Fruit fly (Drosophila melanogaster) whole organism, embryonic: Measurements from ENCODE around the gene Neu2.

Experiments
- CG10431 ChIP-seq: fragments of 200-800 bp; sonication (Bioruptor generic); optimal IDR thresholded peaks from 3 replicates; lab custom pipeline; 2018; ENCODE audit warnings: missing biosample characterization, mild to moderate bottlenecking, missing genetic modification characterization
- CG10543 ChIP-seq: fragments of 200-800 bp; sonication (Bioruptor generic); optimal IDR thresholded peaks from 3 replicates; lab custom pipeline; 2017; ENCODE audit warnings: missing biosample characterization, mild to moderate bottlenecking, missing genetic modification characterization, moderate library complexity
- CG10959 ChIP-seq: fragments of 200-800 bp; sonication (Bioruptor generic); IDR thresholded peaks from 2 replicates; pipeline ENCODE4 v1.3.6; 2022; ENCODE audit warnings: missing biosample characterization, missing genetic modification characterization
- CG11695 ChIP-seq: fragments of 200-800 bp; sonication (Bioruptor generic); IDR thresholded peaks from 3 replicates; pipeline ENCODE4 v1.3.6; 2022; ENCODE audit warnings: missing biosample characterization, missing genetic modification characterization
- CG11723 ChIP-seq: fragments of 200-800 bp; sonication (Bioruptor generic); optimal IDR thresholded peaks from 2 replicates; lab custom pipeline; 2017; ENCODE audit warnings: missing biosample characterization, mild to moderate bottlenecking, missing genetic modification characterization
- CG12659 ChIP-seq: fragments of 200-800 bp; sonication (Bioruptor generic); optimal IDR thresholded peaks from 3 replicates; lab custom pipeline; 2017; ENCODE audit warnings: mild to moderate bottlenecking, missing biosample characterization, missing genetic modification reagents, missing genetic modification characterization
- CG12769 ChIP-seq: fragments of 200-800 bp; sonication (Bioruptor generic); optimal IDR thresholded peaks from 2 replicates; lab custom pipeline; 2019; ENCODE audit warnings: missing biosample characterization, mild to moderate bottlenecking, missing genetic modification characterization, moderate library complexity
- CG14441 ChIP-seq: fragments of 200-800 bp; sonication (Bioruptor generic); IDR thresholded peaks from 2 replicates; pipeline ENCODE4 v1.3.6; 2022; ENCODE audit warnings: missing biosample characterization, missing genetic modification characterization
- CG15011 ChIP-seq: fragments of 200-800 bp; sonication (Bioruptor generic); optimal IDR thresholded peaks from 3 replicates; lab custom pipeline; 2018; ENCODE audit warnings: missing biosample characterization, mild to moderate bottlenecking, missing genetic modification characterization
- CG16863 ChIP-seq: fragments of 200-800 bp; sonication (Bioruptor generic); optimal IDR thresholded peaks from 3 replicates; lab custom pipeline; 2016; ENCODE audit warnings: missing biosample characterization, missing genetic modification characterization
- CG17359 ChIP-seq: fragments of 200-800 bp; sonication (Bioruptor generic); optimal IDR thresholded peaks from 3 replicates; lab custom pipeline; 2018; ENCODE audit warnings: missing biosample characterization, mild to moderate bottlenecking, missing genetic modification characterization, moderate library complexity
- CG17361 ChIP-seq: fragments of 200-800 bp; sonication (Bioruptor generic); IDR thresholded peaks from 3 replicates; pipeline ENCODE4 v1.3.6; 2022; ENCODE audit warnings: missing biosample characterization, missing genetic modification characterization
- CG17802 ChIP-seq: fragments of 200-800 bp; sonication (Bioruptor generic); optimal IDR thresholded peaks from 2 replicates; lab custom pipeline; 2018; ENCODE audit warnings: missing biosample characterization, mild to moderate bottlenecking, missing genetic modification characterization, moderate library complexity
- CG18011 ChIP-seq: fragments of 200-800 bp; sonication (Bioruptor generic); optimal IDR thresholded peaks from 2 replicates; lab custom pipeline; 2017; ENCODE audit warnings: missing biosample characterization, missing genetic modification characterization, mild to moderate bottlenecking, moderate library complexity, missing genotype
- CG18262 ChIP-seq: fragments of 200-800 bp; optimal IDR thresholded peaks from 3 replicates; lab custom pipeline; 2019; ENCODE audit warnings: missing biosample characterization, mild to moderate bottlenecking, missing genetic modification characterization, moderate library complexity
- CG18764 ChIP-seq: fragments of 200-800 bp; sonication (Bioruptor generic); optimal IDR thresholded peaks from 3 replicates; lab custom pipeline; 2016; ENCODE audit warnings: missing biosample characterization, missing genetic modification characterization
- CG2889 ChIP-seq: fragments of 200-800 bp; sonication (Bioruptor generic); IDR thresholded peaks from 3 replicates; pipeline ENCODE4 v1.3.6; 2022; ENCODE audit warnings: missing biosample characterization, missing genetic modification characterization
- CG30020 ChIP-seq: fragments of 200-800 bp; optimal IDR thresholded peaks from 2 replicates; lab custom pipeline; 2019; ENCODE audit warnings: missing biosample characterization, mild to moderate bottlenecking, missing genetic modification characterization, moderate library complexity
- CG7357 ChIP-seq: fragments of 200-800 bp; sonication (Bioruptor generic); IDR thresholded peaks from 3 replicates; pipeline ENCODE4 v1.3.6; 2022; ENCODE audit warnings: missing biosample characterization, missing genetic modification characterization
- CG9609 ChIP-seq: fragments of 200-800 bp; sonication (Bioruptor generic); optimal IDR thresholded peaks from 3 replicates; lab custom pipeline; 2016; ENCODE audit warnings: missing biosample characterization, missing genetic modification characterization
- CG9727 ChIP-seq: fragments of 200-800 bp; sonication (Bioruptor generic); optimal IDR thresholded peaks from 3 replicates; lab custom pipeline; 2017; ENCODE audit warnings: missing biosample characterization, mild to moderate bottlenecking, missing genetic modification characterization
- CG9817 ChIP-seq: fragments of 200-800 bp; sonication (Bioruptor generic); optimal IDR thresholded peaks from 2 replicates; lab custom pipeline; 2018; ENCODE audit warnings: missing biosample characterization, mild to moderate bottlenecking, missing genetic modification characterization, moderate library complexity
- CrebB ChIP-seq: fragments of 200-800 bp; sonication (Bioruptor generic); optimal IDR thresholded peaks from 3 replicates; lab custom pipeline; 2018; ENCODE audit warnings: missing biosample characterization, mild to moderate bottlenecking, missing genetic modification characterization
- HmgD ChIP-seq: fragments of 200-800 bp; sonication (Bioruptor generic); optimal IDR thresholded peaks from 3 replicates; lab custom pipeline; 2016; ENCODE audit warnings: missing biosample characterization, missing genetic modification characterization
- Hr51 ChIP-seq, 2 experiments: fragments of 200-800 bp; sonication (Bioruptor generic); optimal IDR thresholded peaks; 2 replicates in 1 of 2; 3 replicates in 1 of 2; lab custom pipeline; 2016 to 2018; ENCODE audit warnings: missing biosample characterization in 2 of 2, missing genetic modification characterization in 2 of 2, mild to moderate bottlenecking in 1 of 2, moderate library complexity in 1 of 2
- Lhr ChIP-seq: fragments of 200-800 bp; sonication (Bioruptor generic); optimal IDR thresholded peaks from 3 replicates; lab custom pipeline; 2017; ENCODE audit warnings: mild to moderate bottlenecking, missing biosample characterization, missing genetic modification reagents, missing genetic modification characterization
- Max ChIP-seq: fragments of 200-800 bp; sonication (Bioruptor generic); optimal IDR thresholded peaks from 2 replicates; lab custom pipeline; 2016; ENCODE audit warnings: missing biosample characterization, mild to moderate bottlenecking, missing genetic modification characterization
- Myb ChIP-seq: fragments of 200-800 bp; sonication (Bioruptor generic); optimal IDR thresholded peaks from 2 replicates; lab custom pipeline; 2016; ENCODE audit warnings: missing biosample characterization, missing genetic modification characterization
- Oli ChIP-seq: fragments of 200-800 bp; sonication (Bioruptor generic); optimal IDR thresholded peaks from 2 replicates; lab custom pipeline; 2018; ENCODE audit warnings: missing biosample characterization, mild to moderate bottlenecking, missing genetic modification characterization, moderate library complexity
- PHDP ChIP-seq: fragments of 200-800 bp; sonication (Bioruptor generic); optimal IDR thresholded peaks from 3 replicates; lab custom pipeline; 2018; ENCODE audit warnings: missing biosample characterization, mild to moderate bottlenecking, missing genetic modification characterization, moderate library complexity
- Pdp1 ChIP-seq, 2 experiments: fragments of 200-800 bp; sonication (Bioruptor generic); optimal IDR thresholded peaks; 3 replicates each; lab custom pipeline; 2016; ENCODE audit warnings: missing biosample characterization in 2 of 2, missing genetic modification characterization in 2 of 2, mild to moderate bottlenecking in 1 of 2, moderate library complexity in 1 of 2
- Trl ChIP-seq, 3 experiments: fragments of >200 bp in 2 of 3; fragments of 200-800 bp in 1 of 3; sonication (Bioruptor generic) in 1 of 3; optimal IDR thresholded peaks; 2 replicates in 1 of 3; 3 replicates in 2 of 3; lab custom pipeline; 2016 to 2017; ENCODE audit warnings: missing biosample characterization in 1 of 3, missing genetic modification characterization in 1 of 3
- ac ChIP-seq: fragments of 200-800 bp; sonication (Bioruptor generic); optimal IDR thresholded peaks from 3 replicates; lab custom pipeline; 2017; ENCODE audit warnings: missing biosample characterization, mild to moderate bottlenecking, missing genetic modification characterization
- bigmax ChIP-seq: fragments of 200-800 bp; sonication (Bioruptor generic); optimal IDR thresholded peaks from 2 replicates; lab custom pipeline; 2018; ENCODE audit warnings: missing biosample characterization, mild to moderate bottlenecking, missing genetic modification characterization
- ci ChIP-seq: fragments of 200-800 bp; sonication (Bioruptor generic); IDR thresholded peaks from 3 replicates; pipeline ENCODE4 v1.3.6; 2022; ENCODE audit warnings: missing biosample characterization, missing genetic modification characterization
- dmrt99B ChIP-seq: fragments of 200-800 bp; sonication (Bioruptor generic); optimal IDR thresholded peaks from 2 replicates; lab custom pipeline; 2018; ENCODE audit warnings: missing biosample characterization, mild to moderate bottlenecking, missing genetic modification characterization, moderate library complexity
- ewg ChIP-seq: fragments of 200-800 bp; sonication (Bioruptor generic); optimal IDR thresholded peaks from 3 replicates; lab custom pipeline; 2017; ENCODE audit warnings: mild to moderate bottlenecking, missing biosample characterization, missing genetic modification reagents, missing genetic modification characterization
- fd102C ChIP-seq: fragments of 200-800 bp; sonication (Bioruptor generic); optimal IDR thresholded peaks from 2 replicates; lab custom pipeline; 2018; ENCODE audit warnings: missing biosample characterization, mild to moderate bottlenecking, missing genetic modification characterization, moderate library complexity
- lab ChIP-seq: fragments of 200-800 bp; sonication (Bioruptor generic); optimal IDR thresholded peaks from 3 replicates; lab custom pipeline; 2017; ENCODE audit warnings: missing biosample characterization, missing genetic modification characterization, mild to moderate bottlenecking, moderate library complexity, missing genetic modification reagents
- mam ChIP-seq: fragments of 200-800 bp; sonication (Bioruptor generic); optimal IDR thresholded peaks from 3 replicates; lab custom pipeline; 2016; ENCODE audit warnings: missing biosample characterization, missing genetic modification characterization
- odd ChIP-seq: fragments of 200-800 bp; sonication (Bioruptor generic); optimal IDR thresholded peaks from 2 replicates; lab custom pipeline; 2017; ENCODE audit warnings: missing biosample characterization, mild to moderate bottlenecking, missing genetic modification characterization
- phol ChIP-seq: fragments of 200-800 bp; sonication (Bioruptor generic); optimal IDR thresholded peaks from 3 replicates; lab custom pipeline; 2018; ENCODE audit warnings: missing biosample characterization, mild to moderate bottlenecking, missing genetic modification characterization, moderate library complexity
- pnt ChIP-seq: fragments of 200-800 bp; sonication (Bioruptor generic); optimal IDR thresholded peaks from 3 replicates; lab custom pipeline; 2016; ENCODE audit warnings: missing biosample characterization, missing genetic modification characterization
- pum ChIP-seq: fragments of 200-800 bp; sonication (Bioruptor generic); optimal IDR thresholded peaks from 2 replicates; lab custom pipeline; 2016; ENCODE audit warnings: missing biosample characterization, missing genetic modification characterization
- schlank ChIP-seq: fragments of 200-800 bp; sonication (Bioruptor generic); optimal IDR thresholded peaks from 2 replicates; lab custom pipeline; 2018; ENCODE audit warnings: missing biosample characterization, mild to moderate bottlenecking, missing genetic modification characterization
- tin ChIP-seq: fragments of 200-800 bp; sonication (Bioruptor generic); optimal IDR thresholded peaks from 3 replicates; lab custom pipeline; 2016; ENCODE audit warnings: missing biosample characterization, missing genetic modification characterization
- unpg ChIP-seq: fragments of 200-800 bp; sonication (Bioruptor generic); optimal IDR thresholded peaks from 3 replicates; lab custom pipeline; 2018; ENCODE audit warnings: missing biosample characterization, mild to moderate bottlenecking, missing genetic modification characterization, moderate library complexity
- wor ChIP-seq: fragments of 200-800 bp; sonication (Bioruptor generic); IDR thresholded peaks from 2 replicates; pipeline ENCODE4 v1.3.6; 2022; ENCODE audit warnings: missing biosample characterization, missing genetic modification characterization
- zen ChIP-seq: fragments of 200-800 bp; sonication (Bioruptor generic); optimal IDR thresholded peaks from 3 replicates; lab custom pipeline; 2018; ENCODE audit warnings: missing biosample characterization, mild to moderate bottlenecking, missing genetic modification characterization, moderate library complexity

Gene Neu2

DNA sequence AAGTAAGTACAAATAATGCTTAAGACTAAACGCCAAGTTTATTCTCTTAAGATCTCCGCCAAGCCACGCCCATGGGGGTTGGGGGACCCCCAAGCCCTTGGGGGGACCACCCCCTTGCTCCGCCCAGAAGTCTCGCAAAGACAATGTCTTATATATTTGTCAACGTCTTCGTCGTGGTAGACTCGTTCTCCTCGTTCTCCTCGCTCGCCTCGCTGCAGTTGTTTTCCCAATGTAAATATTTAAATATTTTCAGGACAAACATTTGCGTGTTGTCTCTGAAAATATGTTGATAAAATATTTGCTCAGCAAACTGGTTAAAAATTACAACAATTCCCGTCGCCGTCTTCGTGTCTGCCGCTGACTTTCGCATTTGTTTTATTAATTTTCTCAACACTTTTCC, 26.1 kb downstream of the Neu2 start (continued):
- TF ChIP-seq CG14441 (no peak), HmgD (GFP tag; lab: Kevin White, UChicago) (no peak), CG2889 (no peak), pum (GFP tag; lab: Kevin White, UChicago) (peak; percentile 22), mam (GFP tag; lab: Kevin White, UChicago) (no peak), Trl (optimal IDR thresholded peaks at IDR 0.05; lab: Kevin White, UChicago) (no peak), Trl (GFP tag; optimal IDR thresholded peaks at IDR 0.05; lab: Kevin White, UChicago) (peak; percentile 63), bigmax (GFP tag; lab: Kevin White, UChicago) (peak; percentile 22), Pdp1 (GFP tag; optimal IDR thresholded peaks at IDR 0.05; lab: Kevin White, UChicago) (peak in 1 of 2 experiments; percentile 54), CG17361 (peak; percentile 87), CG9727 (GFP tag; lab: Kevin White, UChicago) (peak; percentile 94), CG10543 (GFP tag; lab: Kevin White, UChicago) (no peak), lab (GFP tag; lab: Kevin White, UChicago) (peak; percentile 55), CG9817 (tag; lab: Kevin White, UChicago) (no peak), CG18764 (peak; percentile 34), ewg (GFP tag; lab: Kevin White, UChicago) (peak; percentile 46), fd102C (GFP tag; lab: Kevin White, UChicago) (peak; percentile 100), Max (GFP tag; lab: Kevin White, UChicago) (peak; percentile 19), schlank (peak; percentile 10), phol (tag; lab: Kevin White, UChicago) (peak; percentile 66), CrebB (tag; lab: Kevin White, UChicago) (peak; percentile 51), CG11695 (GFP tag; lab: Robert Waterston, UW) (peak; percentile 51; the same call in 2 of the 3 replicates), Myb (GFP tag; lab: Kevin White, UChicago) (no peak), wor (GFP tag; lab: Robert Waterston, UW) (no peak), CG9609 (GFP tag; lab: Kevin White, UChicago) (peak; percentile 14), CG10431 (peak; percentile 43), Lhr (GFP tag; lab: Kevin White, UChicago) (peak; percentile 87), CG15011 (GFP tag; lab: Kevin White, UChicago) (peak; percentile 83), tin (GFP tag; lab: Kevin White, UChicago) (no peak), CG30020 (tag; lab: Kevin White, UChicago) (no peak), Hr51 (GFP tag; optimal IDR thresholded peaks at IDR 0.05; lab: Kevin White, UChicago) (peak in 1 of 2 experiments; percentile 57), CG11723 (GFP tag; lab: Kevin White, UChicago) (peak; percentile 52), CG12769 (tag; lab: Kevin White, UChicago) (no peak), pnt (no peak), CG16863 (GFP tag; lab: Kevin White, UChicago) (peak; percentile 61), CG18262 (tag; lab: Kevin White, UChicago) (peak; percentile 88), CG17359 (tag; lab: Kevin White, UChicago) (peak; percentile 77), ac (GFP tag; lab: Kevin White, UChicago) (peak; percentile 100), ci (peak; percentile 83), Oli (peak; percentile 59), PHDP (tag; lab: Kevin White, UChicago) (peak; percentile 58), CG12659 (GFP tag; lab: Kevin White, UChicago) (peak; percentile 27), odd (peak; percentile 56), zen (peak; percentile 95), dmrt99B (tag; lab: Kevin White, UChicago) (peak; percentile 56), CG10959 (GFP tag; lab: Robert Waterston, UW) (peak; percentile 74), CG18011 (GFP tag; lab: Kevin White, UChicago) (no peak), unpg (GFP tag; lab: Kevin White, UChicago) (peak; percentile 76), CG7357 (GFP tag; lab: Robert Waterston, UW) (0 out of 3 replicates have a peak, but pooled peaks have one; percentile 12), CG17802 (peak; percentile 66)
